Worm (Caenorhabditis elegans): ENCODE results near the gene hlh-25.

The hlh-25 gene

ce11 chrII:5565082-5565623 is 30.1 kb downstream of the hlh-25 start:
- TF ChIP-seq php-3 (GFP tag; IDR thresholded peaks at IDR 0.05): no peak
- TF ChIP-seq egl-43 (GFP tag; IDR thresholded peaks at IDR 0.05): no peak
- no peak for TF ChIP-seq daf-12 (tag; optimal IDR thresholded peaks at IDR 0.05)
- no peak for TF ChIP-seq snpc-4 (tag; optimal IDR thresholded peaks at IDR 0.05)
- no peak for TF ChIP-seq rbr-2 (tag; optimal IDR thresholded peaks at IDR 0.05)
- no peak for TF ChIP-seq dmd-6 (GFP tag; IDR thresholded peaks at IDR 0.05)
- no peak for TF ChIP-seq F37D6.2 (tag; optimal IDR thresholded peaks at IDR 0.05)
- TF ChIP-seq ztf-11 (tag; optimal IDR thresholded peaks at IDR 0.05): no peak
- no peak for TF ChIP-seq unc-130 (GFP tag; optimal IDR thresholded peaks at IDR 0.05)
- no peak for TF ChIP-seq nhr-25 (tag; optimal IDR thresholded peaks at IDR 0.05; ENCODE audit: borderline replicate concordance, insufficient read depth)
- no peak for TF ChIP-seq tag-97 (GFP tag; IDR thresholded peaks at IDR 0.05)
- no peak for TF ChIP-seq spr-3 (GFP tag; optimal IDR thresholded peaks at IDR 0.05)

- TF ChIP-seq lin-1 (GFP tag; IDR thresholded peaks at IDR 0.05) (no peak), nhr-28 (tag; optimal IDR thresholded peaks at IDR 0.05) (peak; percentile 76)
These were observed 35.2 kb downstream of the hlh-25 start, which contains the start of the genes C17C3.1 and C17C3.15 for ce11 chrII:5570272-5570671. Gene C17C3.1 (plus strand): TSS chrII:5570572. Gene C17C3.15 (plus strand): TSS chrII:5570654.

- TF ChIP-seq zip-2 (tag; optimal IDR thresholded peaks at IDR 0.05) (no peak), dve-1 (tag; optimal IDR thresholded peaks at IDR 0.05; ENCODE audit: insufficient read depth) (peak; percentile 55), mes-2 (tag; optimal IDR thresholded peaks at IDR 0.05; ENCODE audit: poor library complexity, severe bottlenecking) (peak; percentile 22), dmd-6 (GFP tag; IDR thresholded peaks at IDR 0.05) (peak; percentile 57), aha-1 (tag) (peak; percentile 82), lsy-2 (tag; optimal IDR thresholded peaks at IDR 0.05) (peak in 1 of 2 experiments; percentile 60), nhr-25 (tag; optimal IDR thresholded peaks at IDR 0.05; ENCODE audit: borderline replicate concordance, insufficient read depth) (peak; percentile 61), ceh-20 (GFP tag; IDR thresholded peaks at IDR 0.05) (peak; percentile 49; the same call in 1 of the 2 replicates), nhr-48 (tag; optimal IDR thresholded peaks at IDR 0.05) (peak; percentile 58), nhr-111 (GFP tag; optimal IDR thresholded peaks at IDR 0.05) (no peak), snpc-1.2 (GFP tag; IDR thresholded peaks at IDR 0.05) (no peak), set-16 (GFP tag; IDR thresholded peaks at IDR 0.05) (no peak), F10B5.3 (tag; optimal IDR thresholded peaks at IDR 0.05) (no peak), egl-27 (tag; optimal IDR thresholded peaks at IDR 0.05) (no peak), nhr-6 (tag; optimal IDR thresholded peaks at IDR 0.05) (peak; percentile 19), pha-4 (GFP tag; IDR thresholded peaks at IDR 0.05) (no peak), pha-4 (tag; optimal IDR thresholded peaks at IDR 0.05) (no peak), dpl-1 (GFP tag; optimal IDR thresholded peaks at IDR 0.05) (peak; percentile 22), F26F4.8 (GFP tag; conservative IDR thresholded peaks at IDR 0.05) (no peak), nhr-28 (tag; optimal IDR thresholded peaks at IDR 0.05) (peak; percentile 91), vab-7 (GFP tag; IDR thresholded peaks at IDR 0.05) (no peak), mxl-3 (GFP tag; optimal IDR thresholded peaks at IDR 0.05) (peak; percentile 6), hmg-1.1 (GFP tag; IDR thresholded peaks at IDR 0.05) (peak; percentile 51), T20F7.1 (GFP tag; optimal IDR thresholded peaks at IDR 0.05) (peak; percentile 13), hlh-11 (tag; optimal IDR thresholded peaks at IDR 0.05) (peak; percentile 64), lin-1 (GFP tag; IDR thresholded peaks at IDR 0.05) (peak; percentile 32; the same call in 1 of the 2 replicates), nhr-10 (tag; optimal IDR thresholded peaks at IDR 0.05) (peak; percentile 87), unc-62 (GFP tag; optimal IDR thresholded peaks at IDR 0.05 in 1 of 2) (no peak), unc-62 (tag; optimal IDR thresholded peaks at IDR 0.05) (no peak), daf-16 (GFP tag; optimal IDR thresholded peaks at IDR 0.05) (peak in 1 of 2 experiments; percentile 0), daf-16 (tag; optimal IDR thresholded peaks at IDR 0.05) (peak; percentile 75), lin-13 (GFP tag; optimal IDR thresholded peaks at IDR 0.05) (peak; percentile 7), hlh-30 (tag; optimal IDR thresholded peaks at IDR 0.05; ENCODE audit: insufficient read depth) (peak; percentile 52), mdl-1 (tag; optimal IDR thresholded peaks at IDR 0.05) (peak in 1 of 2 experiments; percentile 46), lin-38 (GFP tag; IDR thresholded peaks at IDR 0.05) (no peak), fos-1 (tag; optimal IDR thresholded peaks at IDR 0.05) (no peak)
These were observed 37.2 kb downstream of the hlh-25 start for ce11 chrII:5572082-5572746.
